Worm (Caenorhabditis elegans): Measurements from ENCODE around the gene srx-56.

DNA sequence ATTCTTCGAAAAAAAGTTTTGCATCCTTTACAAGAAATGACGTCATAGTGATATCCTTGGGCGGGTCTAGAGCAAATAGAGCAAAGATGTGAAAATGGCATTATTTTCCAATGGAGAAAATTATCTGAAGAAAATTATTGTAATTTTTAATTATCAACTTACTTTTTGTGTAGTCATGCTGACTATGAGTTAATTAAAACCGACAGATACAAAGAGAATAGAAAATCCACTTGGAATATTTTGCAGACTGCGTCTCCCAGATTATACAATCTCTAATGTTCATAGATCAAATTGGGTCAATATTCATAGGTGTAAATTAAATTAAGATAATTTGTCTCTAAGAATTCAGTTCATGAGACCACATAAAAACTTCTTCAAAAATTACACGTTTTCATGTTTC is 24.6 kb upstream of the srx-56 start, which contains the start of gene nhr-149:
- TF ChIP-seq W03F9.2 (tag; optimal IDR thresholded peaks at IDR 0.05) (no peak), him-1 (tag; optimal IDR thresholded peaks at IDR 0.05) (no peak), dao-5 (tag; optimal IDR thresholded peaks at IDR 0.05) (no peak)
